Fruit fly (Drosophila melanogaster): ENCODE results near the gene Nmdmc.

Nmdmc gene

dm6 chr3R:9047561-9048465, 2.5 kb downstream of the Nmdmc start, which contains the start of gene Rel (continued):
- TF ChIP-seq cwo (GFP tag; optimal IDR thresholded peaks at IDR 0.05) (peak; percentile 62), CG2712 (tag; optimal IDR thresholded peaks at IDR 0.05) (peak; percentile 91), CrebB (tag; optimal IDR thresholded peaks at IDR 0.05) (peak; percentile 67), abd-A (tag; optimal IDR thresholded peaks at IDR 0.05) (peak; percentile 83), Trl (optimal IDR thresholded peaks at IDR 0.05) (peak in 1 of 2 experiments; percentile 4), Trl (GFP tag; optimal IDR thresholded peaks at IDR 0.05) (no peak), Meics (GFP tag; optimal IDR thresholded peaks at IDR 0.05) (peak; percentile 78), CG10979 (tag; optimal IDR thresholded peaks at IDR 0.05) (peak; percentile 74), Ets97D (GFP tag; optimal IDR thresholded peaks at IDR 0.05) (peak; percentile 14), sima (GFP tag; optimal IDR thresholded peaks at IDR 0.05) (no peak), mirr (GFP tag; optimal IDR thresholded peaks at IDR 0.05) (peak; percentile 94), CG18599 (GFP tag; optimal IDR thresholded peaks at IDR 0.05) (peak; percentile 70), CG7928 (GFP tag; optimal IDR thresholded peaks at IDR 0.05) (peak; percentile 70), Nf-YC (tag; optimal IDR thresholded peaks at IDR 0.05) (peak; percentile 73), CG17359 (tag; optimal IDR thresholded peaks at IDR 0.05) (peak; percentile 66), Myb (GFP tag; optimal IDR thresholded peaks at IDR 0.05) (peak; percentile 73), HHEX (GFP tag; optimal IDR thresholded peaks at IDR 0.05) (peak; percentile 11), CG14965 (GFP tag; optimal IDR thresholded peaks at IDR 0.05; ENCODE audit: borderline replicate concordance) (no peak), Blimp-1 (GFP tag; optimal IDR thresholded peaks at IDR 0.05) (peak; percentile 83), phol (tag; optimal IDR thresholded peaks at IDR 0.05) (peak; percentile 83), sim (GFP tag; IDR thresholded peaks at IDR 0.05) (no peak), Ets65A (GFP tag) (peak; percentile 83), Jarid2 (GFP tag; optimal IDR thresholded peaks at IDR 0.05) (peak; percentile 54), CG9437 (GFP tag; optimal IDR thresholded peaks at IDR 0.05) (peak; percentile 97), CG6254 (GFP tag; optimal IDR thresholded peaks at IDR 0.05) (peak; percentile 47), Hmr (GFP tag; optimal IDR thresholded peaks at IDR 0.05) (peak; percentile 34), chm (GFP tag; IDR thresholded peaks at IDR 0.05) (no peak), Kr (GFP tag; optimal IDR thresholded peaks at IDR 0.05) (no peak), CG12391 (tag; optimal IDR thresholded peaks at IDR 0.05) (peak; percentile 89), Ssrp (tag; optimal IDR thresholded peaks at IDR 0.05) (peak; percentile 75), CG13424 (tag; optimal IDR thresholded peaks at IDR 0.05) (peak; percentile 85), CG7271 (tag; optimal IDR thresholded peaks at IDR 0.05) (peak; percentile 64), Max (GFP tag; optimal IDR thresholded peaks at IDR 0.05) (peak; percentile 56), MTF-1 (GFP tag; optimal IDR thresholded peaks at IDR 0.05; ENCODE audit: borderline replicate concordance) (no peak), corto (GFP tag; optimal IDR thresholded peaks at IDR 0.05) (peak; percentile 39), pzg (GFP tag; optimal IDR thresholded peaks at IDR 0.05) (peak; percentile 67), CG12104 (GFP tag; optimal IDR thresholded peaks at IDR 0.05) (peak; percentile 66), crc (GFP tag; optimal IDR thresholded peaks at IDR 0.05) (no peak), Asciz (GFP tag; optimal IDR thresholded peaks at IDR 0.05) (no peak), CG11504 (tag; optimal IDR thresholded peaks at IDR 0.05) (peak; percentile 82), CG16815 (GFP tag; optimal IDR thresholded peaks at IDR 0.05) (peak; percentile 32), da (GFP tag; optimal IDR thresholded peaks at IDR 0.05) (no peak), CG15269 (tag; optimal IDR thresholded peaks at IDR 0.05) (peak; percentile 78), CG31365 (tag; optimal IDR thresholded peaks at IDR 0.05) (peak; percentile 11), lbe (GFP tag; optimal IDR thresholded peaks at IDR 0.05) (peak; percentile 70), CG12071 (GFP tag; optimal IDR thresholded peaks at IDR 0.05) (peak; percentile 59), BtbVII (GFP tag; optimal IDR thresholded peaks at IDR 0.05) (peak; percentile 18)

Measured in whole organism, embryonic.